Worm (Caenorhabditis elegans) whole organism, young adult: ENCODE results near the gene C54C6.4.

Experiments
- B0019.2 ChIP-seq: fragments of 200-800 bp; sonication (Bioruptor generic); conservative IDR thresholded peaks from 2 replicates; pipeline ENCODE4 v1.3.6; 2022; ENCODE audit warnings: missing genetic modification reagents, missing genetic modification characterization, missing compliant biosample characterization
- B0261.1 ChIP-seq: sonication (generic microtip); optimal IDR thresholded peaks from 2 replicates; lab custom pipeline; 2016; ENCODE audit warnings: mild to moderate bottlenecking, missing genetic modification characterization, moderate library complexity, missing compliant biosample characterization
- B0336.3 ChIP-seq: fragments of 200-800 bp; sonication (Bioruptor generic); IDR thresholded peaks from 2 replicates; pipeline ENCODE4 v1.3.6; 2022; ENCODE audit warnings: missing genetic modification characterization, missing compliant biosample characterization
- C06A6.2 ChIP-seq: fragments of 200-800 bp; sonication (Bioruptor generic); conservative IDR thresholded peaks from 2 replicates; pipeline ENCODE4 v1.3.6; 2022; ENCODE audit warnings: missing genetic modification characterization, missing compliant biosample characterization
- F10E7.11 ChIP-seq: sonication (generic microtip); optimal IDR thresholded peaks from 2 replicates; lab custom pipeline; 2017; ENCODE audit warnings: mild to moderate bottlenecking, missing genetic modification characterization, moderate library complexity, missing compliant biosample characterization
- F49E8.2 ChIP-seq: sonication (generic microtip); optimal IDR thresholded peaks from 3 replicates; lab custom pipeline; 2017; ENCODE audit warnings: missing genetic modification characterization, mild to moderate bottlenecking, missing compliant biosample characterization, antibody characterized with exemption, moderate library complexity; ENCODE audit not compliant: insufficient read depth
- F52B5.7 ChIP-seq: sonication (generic microtip); optimal IDR thresholded peaks from 2 replicates; lab custom pipeline; 2016; ENCODE audit warnings: mild to moderate bottlenecking, missing genetic modification characterization, missing compliant biosample characterization
- K12H6.12 ChIP-seq: fragments of 200-800 bp; sonication (Bioruptor generic); optimal IDR thresholded peaks from 2 replicates; lab custom pipeline; 2018; ENCODE audit warnings: mild to moderate bottlenecking, missing genetic modification characterization, missing compliant biosample characterization
- Y95B8A.8 ChIP-seq: fragments of 200-800 bp; sonication (Bioruptor generic); IDR thresholded peaks from 2 replicates; pipeline ENCODE4 v1.3.6; 2022; ENCODE audit warnings: missing genetic modification reagents, missing genetic modification characterization, missing compliant biosample characterization
- ZK185.1 ChIP-seq: sonication (generic microtip); optimal IDR thresholded peaks from 2 replicates; lab custom pipeline; 2016; ENCODE audit warnings: mild to moderate bottlenecking, missing genetic modification characterization, missing compliant biosample characterization; ENCODE audit not compliant: poor library complexity, severe bottlenecking
- athp-1 ChIP-seq: sonication (generic microtip); optimal IDR thresholded peaks from 2 replicates; lab custom pipeline; 2017; ENCODE audit warnings: mild to moderate bottlenecking, missing genetic modification characterization, missing compliant biosample characterization
- attf-6 ChIP-seq: fragments of 200-800 bp; sonication (Bioruptor generic); IDR thresholded peaks from 2 replicates; pipeline ENCODE4 v1.3.6; 2022; ENCODE audit warnings: missing genetic modification reagents, missing genetic modification characterization, missing compliant biosample characterization
- bed-2 ChIP-seq: fragments of 200-800 bp; sonication (Bioruptor generic); IDR thresholded peaks from 2 replicates; pipeline ENCODE4 v1.3.6; 2022; ENCODE audit warnings: missing genetic modification reagents, missing genetic modification characterization, missing compliant biosample characterization
- cebp-1 ChIP-seq, 2 experiments: fragments of 200-800 bp in 1 of 2; sonication (Bioruptor generic) in 1 of 2; sonication (generic microtip) in 1 of 2; IDR thresholded peaks in 1 of 2; optimal IDR thresholded peaks in 1 of 2; 2 replicates each; pipeline versions ENCODE4 v1.3.6 to Lab custom; 2017 to 2022; ENCODE audit warnings: missing compliant biosample characterization in 2 of 2, missing genetic modification characterization in 2 of 2, mild to moderate bottlenecking in 1 of 2, missing genetic modification reagents in 1 of 2, moderate library complexity in 1 of 2
- cebp-2 ChIP-seq: fragments of 200-800 bp; sonication (Bioruptor generic); IDR thresholded peaks from 2 replicates; pipeline ENCODE4 v1.3.6; 2022; ENCODE audit warnings: missing genetic modification characterization, missing compliant biosample characterization
- ceh-91 ChIP-seq: fragments of 200-800 bp; sonication (Bioruptor generic); IDR thresholded peaks from 2 replicates; pipeline ENCODE4 v1.3.6; 2022; ENCODE audit warnings: missing genetic modification reagents, missing genetic modification characterization, missing compliant biosample characterization
- dox-1 ChIP-seq: fragments of 200-800 bp; sonication (Bioruptor generic); IDR thresholded peaks from 2 replicates; pipeline ENCODE4 v1.3.6; 2022; ENCODE audit warnings: missing genetic modification reagents, missing genetic modification characterization, missing compliant biosample characterization
- dpff-1 ChIP-seq: sonication (generic microtip); optimal IDR thresholded peaks from 2 replicates; lab custom pipeline; 2017; ENCODE audit warnings: mild to moderate bottlenecking, missing genetic modification characterization, missing compliant biosample characterization
- egl-44 ChIP-seq: fragments of 200-800 bp; sonication (Bioruptor generic); IDR thresholded peaks from 2 replicates; pipeline ENCODE4 v1.3.6; 2022; ENCODE audit warnings: missing genetic modification reagents, missing genetic modification characterization, missing compliant biosample characterization
- fkh-3 ChIP-seq: sonication (generic microtip); optimal IDR thresholded peaks from 2 replicates; lab custom pipeline; 2016; ENCODE audit warnings: mild to moderate bottlenecking, missing genetic modification characterization, missing compliant biosample characterization
- hmg-1.2 ChIP-seq: fragments of 200-800 bp; sonication (Bioruptor generic); IDR thresholded peaks from 2 replicates; pipeline ENCODE4 v1.3.6; 2022; ENCODE audit warnings: missing genetic modification reagents, missing genetic modification characterization, missing compliant biosample characterization
- hrde-1 ChIP-seq: sonication (generic microtip); optimal IDR thresholded peaks from 2 replicates; lab custom pipeline; 2016; ENCODE audit warnings: missing genetic modification characterization, mild to moderate bottlenecking, missing compliant biosample characterization, moderate library complexity, missing genotype, missing genetic modification reagents, borderline replicate concordance
- lin-26 ChIP-seq: fragments of 200-800 bp; sonication (Bioruptor generic); IDR thresholded peaks from 2 replicates; pipeline ENCODE4 v1.3.6; 2022; ENCODE audit warnings: missing genetic modification reagents, missing genetic modification characterization, missing compliant biosample characterization
- lin-35 ChIP-seq, 3 experiments: fragments of 150-350 bp in 2 of 3; sonication (generic microtip) in 1 of 3; optimal IDR thresholded peaks; 2 replicates each; lab custom pipeline; 2014 to 2018; ENCODE audit warnings: missing biosample characterization in 3 of 3, missing genetic modification characterization in 3 of 3, missing genetic modification reagents in 3 of 3
- lin-40 ChIP-seq: sonication (generic microtip); optimal IDR thresholded peaks from 2 replicates; lab custom pipeline; 2016; ENCODE audit warnings: missing genetic modification characterization, mild to moderate bottlenecking, missing compliant biosample characterization, missing genotype, missing genetic modification reagents
- lir-1 ChIP-seq: fragments of 200-800 bp; sonication (Bioruptor generic); conservative IDR thresholded peaks from 2 replicates; pipeline ENCODE4 v1.3.6; 2022; ENCODE audit warnings: missing genetic modification reagents, missing genetic modification characterization, missing compliant biosample characterization
- lsl-1 ChIP-seq: fragments of 200-800 bp; sonication (Bioruptor generic); optimal IDR thresholded peaks from 2 replicates; lab custom pipeline; 2018; ENCODE audit warnings: mild to moderate bottlenecking, missing genetic modification characterization, moderate library complexity, missing compliant biosample characterization
- madf-10 ChIP-seq: sonication (generic microtip); optimal IDR thresholded peaks from 2 replicates; lab custom pipeline; 2016; ENCODE audit warnings: mild to moderate bottlenecking, missing genetic modification characterization, missing compliant biosample characterization
- madf-6 ChIP-seq: fragments of 200-800 bp; sonication (Bioruptor generic); IDR thresholded peaks from 2 replicates; pipeline ENCODE4 v1.3.6; 2022; ENCODE audit warnings: missing genetic modification reagents, missing genetic modification characterization, missing compliant biosample characterization
- madf-8 ChIP-seq: fragments of 200-800 bp; sonication (Bioruptor generic); conservative IDR thresholded peaks from 2 replicates; pipeline ENCODE4 v1.3.6; 2022; ENCODE audit warnings: missing genetic modification reagents, missing genetic modification characterization, missing compliant biosample characterization
- mes-4 ChIP-seq: sonication (generic microtip); optimal IDR thresholded peaks from 2 replicates; lab custom pipeline; 2016; ENCODE audit warnings: missing genotype, missing genetic modification characterization, missing compliant biosample characterization
- nhr-27 ChIP-seq: fragments of 200-800 bp; sonication (Bioruptor generic); optimal IDR thresholded peaks from 2 replicates; lab custom pipeline; 2018; ENCODE audit warnings: mild to moderate bottlenecking, missing genetic modification characterization, moderate library complexity, missing compliant biosample characterization
- nhr-80 ChIP-seq: sonication (generic microtip); optimal IDR thresholded peaks from 2 replicates; lab custom pipeline; 2016; ENCODE audit warnings: missing genetic modification characterization, missing compliant biosample characterization
- nhr-90 ChIP-seq: sonication (generic microtip); optimal IDR thresholded peaks from 2 replicates; lab custom pipeline; 2016; ENCODE audit warnings: missing genotype, mild to moderate bottlenecking, missing genetic modification characterization, missing compliant biosample characterization
- rcor-1 ChIP-seq: fragments of 200-800 bp; sonication (Bioruptor generic); IDR thresholded peaks from 2 replicates; pipeline ENCODE4 v1.3.6; 2022; ENCODE audit warnings: missing genetic modification reagents, missing genetic modification characterization, missing compliant biosample characterization
- rec-8 ChIP-seq, 2 experiments: sonication (generic microtip); optimal IDR thresholded peaks; 2 replicates each; lab custom pipeline; 2016; ENCODE audit warnings: mild to moderate bottlenecking in 2 of 2, missing genetic modification characterization in 2 of 2, missing genetic modification reagents in 2 of 2, missing genotype in 2 of 2, missing biosample characterization in 1 of 2, missing compliant biosample characterization in 1 of 2, moderate library complexity in 1 of 2
- repo-1 ChIP-seq: sonication (generic microtip); optimal IDR thresholded peaks from 2 replicates; lab custom pipeline; 2017; ENCODE audit warnings: mild to moderate bottlenecking, missing genetic modification characterization, missing compliant biosample characterization
- snpc-1.3 ChIP-seq: sonication (generic microtip); optimal IDR thresholded peaks from 2 replicates; lab custom pipeline; 2017; ENCODE audit warnings: missing genetic modification characterization, mild to moderate bottlenecking, missing compliant biosample characterization, antibody characterized with exemption, moderate library complexity, missing genotype, missing genetic modification reagents; ENCODE audit not compliant: insufficient read depth
- zfh-2 ChIP-seq: fragments of 200-800 bp; sonication (Bioruptor generic); conservative IDR thresholded peaks from 2 replicates; pipeline ENCODE4 v1.3.6; 2022; ENCODE audit warnings: missing genetic modification reagents, missing genetic modification characterization, missing compliant biosample characterization
- ztf-18 ChIP-seq: sonication (generic microtip); optimal IDR thresholded peaks from 2 replicates; lab custom pipeline; 2016; ENCODE audit warnings: missing genotype, mild to moderate bottlenecking, missing genetic modification characterization, missing compliant biosample characterization
- ztf-26 ChIP-seq: sonication (generic microtip); optimal IDR thresholded peaks from 2 replicates; lab custom pipeline; 2017; ENCODE audit warnings: missing genetic modification characterization, missing compliant biosample characterization
- ztf-6 ChIP-seq: fragments of 200-800 bp; sonication (Bioruptor generic); IDR thresholded peaks from 2 replicates; pipeline ENCODE4 v1.3.6; 2022; ENCODE audit warnings: missing genetic modification reagents, missing genetic modification characterization, missing compliant biosample characterization

Gene C54C6.4

ce11 chrIII:3541093-3541492, 12.4 kb upstream of the C54C6.4 start:
- TF ChIP-seq lin-26 (GFP tag; lab: Robert Waterston, UW) (no peak), madf-8 (GFP tag; lab: Robert Waterston, UW) (no peak), K12H6.12 (no peak), cebp-2 (no peak), nhr-80 (tag; lab: Kevin White, UChicago) (no peak), ztf-6 (GFP tag; lab: Robert Waterston, UW) (no peak), repo-1 (tag; lab: Kevin White, UChicago) (no peak), nhr-90 (tag; lab: Kevin White, UChicago) (no peak), lin-35 (GFP tag; optimal IDR thresholded peaks at IDR 0.05; lab: Kevin White, UChicago) (no peak), hrde-1 (tag; lab: Kevin White, UChicago) (no peak), ceh-91 (no peak), ZK185.1 (tag; lab: Kevin White, UChicago) (no peak)

- TF ChIP-seq attf-6 (GFP tag; lab: Robert Waterston, UW), result no peak
- TF ChIP-seq lir-1, result no peak
- TF ChIP-seq zfh-2 (GFP tag; lab: Robert Waterston, UW), result no peak
- TF ChIP-seq F10E7.11, result no peak
- TF ChIP-seq fkh-3 (tag; lab: Kevin White, UChicago), result no peak
- TF ChIP-seq nhr-90 (tag; lab: Kevin White, UChicago), result no peak
These were observed 11.9 kb upstream of the C54C6.4 start, which contains the start of gene ben-1 for ce11 chrIII:3541539-3541938. TSS of gene ben-1 (minus strand) at chrIII:3541639.

- no peak for TF ChIP-seq Y95B8A.8 (GFP tag; lab: Robert Waterston, UW)
- TF ChIP-seq mes-4 (tag; lab: Kevin White, UChicago), result no peak
- TF ChIP-seq athp-1, result no peak
- peak; percentile 86 for TF ChIP-seq zfh-2 (GFP tag; lab: Robert Waterston, UW)
- TF ChIP-seq F49E8.2 (tag; lab: Kevin White, UChicago), result no peak
- no peak for TF ChIP-seq B0261.1 (tag; lab: Kevin White, UChicago)
- 0 out of 2 replicates have a peak, but pooled peaks have one; percentile 26 for TF ChIP-seq cebp-1 (GFP tag; IDR thresholded peaks at IDR 0.05; lab: Robert Waterston, UW)
- peak; percentile 85 for TF ChIP-seq cebp-1 (tag; optimal IDR thresholded peaks at IDR 0.05; lab: Kevin White, UChicago)
- TF ChIP-seq nhr-27 (tag; lab: Kevin White, UChicago), result no peak
- no peak for TF ChIP-seq F10E7.11
- no peak for TF ChIP-seq bed-2 (GFP tag; lab: Robert Waterston, UW)
- no peak for TF ChIP-seq ztf-6 (GFP tag; lab: Robert Waterston, UW)
- TF ChIP-seq hmg-1.2 (GFP tag; lab: Robert Waterston, UW), result no peak
- no peak for TF ChIP-seq B0336.3
- TF ChIP-seq egl-44, result no peak
These were observed 11.3 kb upstream of the C54C6.4 start for ce11 chrIII:3542105-3542504.

- TF ChIP-seq rec-8 (tag; optimal IDR thresholded peaks at IDR 0.05; lab: Kevin White, UChicago) (no peak), cebp-1 (GFP tag; IDR thresholded peaks at IDR 0.05; lab: Robert Waterston, UW) (no peak), cebp-1 (tag; optimal IDR thresholded peaks at IDR 0.05; lab: Kevin White, UChicago) (peak; percentile 44), madf-6 (GFP tag; lab: Robert Waterston, UW) (no peak)
These were observed 10.4 kb upstream of the C54C6.4 start for ce11 chrIII:3543071-3543470.

- no peak for TF ChIP-seq dpff-1
- TF ChIP-seq B0019.2 (GFP tag; lab: Robert Waterston, UW), result no peak
- no peak for TF ChIP-seq snpc-1.3
- no peak for TF ChIP-seq rcor-1
- TF ChIP-seq ztf-18, result no peak
- no peak for TF ChIP-seq F52B5.7 (tag; lab: Kevin White, UChicago)
- no peak for TF ChIP-seq madf-10 (tag; lab: Kevin White, UChicago)
- no peak for TF ChIP-seq lsl-1 (GFP tag; lab: Kevin White, UChicago)
- no peak for TF ChIP-seq egl-44
- no peak for TF ChIP-seq ztf-26
- TF ChIP-seq lin-40 (tag; lab: Kevin White, UChicago), result no peak
- TF ChIP-seq lir-1, result no peak
- TF ChIP-seq C06A6.2 (GFP tag; lab: Robert Waterston, UW), result no peak
- TF ChIP-seq dox-1 (GFP tag; lab: Robert Waterston, UW), result no peak
These were observed 7.1 kb upstream of the C54C6.4 start, which contains the start of gene C54C6.7 for ce11 chrIII:3546323-3546722. TSS of gene C54C6.7 (minus strand) at chrIII:3546423.
